Worm (Caenorhabditis elegans): ENCODE data around the gene col-12.
A peak's percentile ranks its signal among the peaks of the same experiment; 100 is the strongest.

col-12 gene

ce11 chrV:10471007-10471406 is 46.0 kb upstream of the col-12 start (continued):
- TF ChIP-seq dmd-6 (GFP tag; IDR thresholded peaks at IDR 0.05) (no peak), lin-39 (tag; optimal IDR thresholded peaks at IDR 0.05) (no peak), nhr-76 (tag; optimal IDR thresholded peaks at IDR 0.05) (no peak), tag-97 (GFP tag; IDR thresholded peaks at IDR 0.05) (no peak), aha-1 (tag) (peak; percentile 97), mxl-3 (GFP tag; optimal IDR thresholded peaks at IDR 0.05) (no peak), mdt-29 (GFP tag; IDR thresholded peaks at IDR 0.05) (no peak), F26F4.8 (GFP tag; conservative IDR thresholded peaks at IDR 0.05) (0 out of 2 replicates have a peak, but pooled peaks have one; percentile 31), T20F7.1 (GFP tag; optimal IDR thresholded peaks at IDR 0.05) (no peak), ama-1 (optimal IDR thresholded peaks at IDR 0.05) (peak; percentile 46), zfp-2 (tag; optimal IDR thresholded peaks at IDR 0.05) (no peak), daf-8 (GFP tag; IDR thresholded peaks at IDR 0.05) (no peak), nhr-111 (GFP tag; optimal IDR thresholded peaks at IDR 0.05) (no peak), nhr-25 (tag; optimal IDR thresholded peaks at IDR 0.05; ENCODE audit: borderline replicate concordance, insufficient read depth) (no peak), Y75B8A.6 (GFP tag; IDR thresholded peaks at IDR 0.05) (0 out of 2 replicates have a peak, but pooled peaks have one; percentile 6), zip-11 (GFP tag; IDR thresholded peaks at IDR 0.05) (no peak), hif-1 (tag; optimal IDR thresholded peaks at IDR 0.05) (peak in 1 of 2 experiments; percentile 23), fos-1 (tag; optimal IDR thresholded peaks at IDR 0.05) (no peak), nhr-102 (tag; optimal IDR thresholded peaks at IDR 0.05) (no peak), zfp-3 (GFP tag; conservative IDR thresholded peaks at IDR 0.05) (0 out of 2 replicates have a peak, but pooled peaks have one; percentile 25), nhr-237 (tag; optimal IDR thresholded peaks at IDR 0.05) (no peak), pqm-1 (tag; optimal IDR thresholded peaks at IDR 0.05) (no peak), egl-27 (tag; optimal IDR thresholded peaks at IDR 0.05) (no peak), ZK337.2 (GFP tag; IDR thresholded peaks at IDR 0.05) (no peak), spr-3 (GFP tag; optimal IDR thresholded peaks at IDR 0.05) (no peak), pha-4 (GFP tag; IDR thresholded peaks at IDR 0.05) (no peak), pha-4 (tag; optimal IDR thresholded peaks at IDR 0.05) (no peak), Y48G9A.11 (GFP tag; IDR thresholded peaks at IDR 0.05) (no peak), ceh-62 (tag; optimal IDR thresholded peaks at IDR 0.05) (no peak)

DNA sequence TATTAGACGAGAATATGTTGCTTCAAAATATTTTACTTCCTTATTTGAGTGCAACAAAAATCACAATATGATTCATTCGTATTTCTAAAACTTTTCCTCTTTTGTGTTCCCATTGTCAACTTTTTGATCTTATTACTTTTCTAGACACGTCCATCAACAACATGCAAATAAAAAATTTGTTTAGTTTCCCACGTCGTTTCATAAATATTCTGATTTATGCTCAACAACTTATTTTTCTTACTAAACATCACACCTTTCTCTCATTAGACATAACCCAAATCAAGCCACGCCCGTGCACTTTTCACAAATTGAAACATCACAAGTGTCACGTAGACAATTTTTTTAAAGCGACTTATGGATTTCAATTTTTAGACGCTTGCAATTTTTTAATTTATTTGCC is 44.8 kb upstream of the col-12 start:
- TF ChIP-seq ctbp-1 (GFP tag; IDR thresholded peaks at IDR 0.05) (no peak), snpc-4 (tag; optimal IDR thresholded peaks at IDR 0.05) (no peak), aha-1 (tag) (peak; percentile 92), T20F7.1 (GFP tag; optimal IDR thresholded peaks at IDR 0.05) (no peak), duxl-1 (tag; optimal IDR thresholded peaks at IDR 0.05; ENCODE audit: poor library complexity) (no peak), Y105C5A.15 (GFP tag; IDR thresholded peaks at IDR 0.05) (no peak), dpl-1 (GFP tag; optimal IDR thresholded peaks at IDR 0.05) (no peak)

ce11 chrV:10468709-10469108 is 43.7 kb upstream of the col-12 start:
- no peak for TF ChIP-seq F44E2.7 (GFP tag; IDR thresholded peaks at IDR 0.05)
- no peak for TF ChIP-seq R02D3.7 (tag; optimal IDR thresholded peaks at IDR 0.05)
- TF ChIP-seq snpc-1.2 (GFP tag; IDR thresholded peaks at IDR 0.05), result no peak
- TF ChIP-seq hmg-1.1 (GFP tag; IDR thresholded peaks at IDR 0.05), result no peak
- TF ChIP-seq unc-62 (GFP tag; optimal IDR thresholded peaks at IDR 0.05 in 1 of 2), result peak in 1 of 2 experiments; percentile 95
- TF ChIP-seq unc-62 (tag; optimal IDR thresholded peaks at IDR 0.05), result no peak
- TF ChIP-seq lin-1 (GFP tag; IDR thresholded peaks at IDR 0.05), result no peak
- TF ChIP-seq daf-16 (GFP tag; optimal IDR thresholded peaks at IDR 0.05), result peak in 1 of 2 experiments; percentile 55
- no peak for TF ChIP-seq daf-16 (tag; optimal IDR thresholded peaks at IDR 0.05)
- TF ChIP-seq F10B5.3 (tag; optimal IDR thresholded peaks at IDR 0.05), result no peak
